Worm (Caenorhabditis elegans) whole organism, L4 larva: Measurements from ENCODE around the gene msa-1.

Experiments used
- Y105C5A.15 ChIP-seq: fragments of 200-800 bp; sonication (Bioruptor generic); IDR thresholded peaks from 2 replicates; pipeline ENCODE4 v1.3.6; 2022; ENCODE audit warnings: missing genetic modification characterization, missing compliant biosample characterization
- lin-39 ChIP-seq: fragments of 150-350 bp; optimal IDR thresholded peaks from 2 replicates; lab custom pipeline; 2014; ENCODE audit warnings: missing biosample characterization, missing genetic modification reagents, missing genetic modification characterization
- nhr-41 ChIP-seq: fragments of 200-800 bp; sonication (Bioruptor generic); IDR thresholded peaks from 2 replicates; pipeline ENCODE4 v1.3.6; 2022; ENCODE audit warnings: missing genetic modification reagents, missing genetic modification characterization, missing compliant biosample characterization
- unc-130 ChIP-seq: sonication (generic microtip); optimal IDR thresholded peaks from 2 replicates; lab custom pipeline; 2016; ENCODE audit warnings: missing genetic modification reagents, missing genetic modification characterization, missing compliant biosample characterization
- zag-1 ChIP-seq: fragments of 150-350 bp; optimal IDR thresholded peaks from 2 replicates; lab custom pipeline; 2014; ENCODE audit warnings: missing biosample characterization, missing genetic modification characterization

- no peak for TF ChIP-seq Y105C5A.15 (GFP tag; lab: Robert Waterston, UW)
- TF ChIP-seq zag-1 (tag; lab: Kevin White, UChicago) = no peak
- TF ChIP-seq nhr-41 (GFP tag; lab: Robert Waterston, UW) = no peak
- TF ChIP-seq unc-130 (GFP tag; lab: Kevin White, UChicago) = no peak
- no peak for TF ChIP-seq lin-39 (tag; lab: Kevin White, UChicago)
Observed at ce11 chrIV:9112019-9112418, 23.6 kb downstream of the msa-1 start.
